Worm (Caenorhabditis elegans) whole organism, midembryonic: ENCODE measurements around the gene mks-5.

Source experiments
- T22C8.4 ChIP-seq: fragments of 200-800 bp; sonication (Bioruptor generic); IDR thresholded peaks from 2 replicates; pipeline ENCODE4 v1.3.6; 2022; ENCODE audit warnings: missing genetic modification characterization, missing compliant biosample characterization
- flt-1 ChIP-seq: fragments of 200-800 bp; sonication (Bioruptor generic); IDR thresholded peaks from 2 replicates; pipeline ENCODE4 v1.3.6; 2022; ENCODE audit warnings: missing genetic modification characterization, missing compliant biosample characterization
- klf-2 ChIP-seq: fragments of 200-800 bp; sonication (Bioruptor generic); conservative IDR thresholded peaks from 2 replicates; pipeline ENCODE4 v1.3.6; 2022; ENCODE audit warnings: missing genetic modification reagents, missing genetic modification characterization, missing compliant biosample characterization
- med-1 ChIP-seq: sonication (generic microtip); optimal IDR thresholded peaks from 2 replicates; lab custom pipeline; 2017; ENCODE audit warnings: missing genetic modification characterization, mild to moderate bottlenecking, missing compliant biosample characterization, antibody characterized with exemption, missing genetic modification reagents; ENCODE audit not compliant: insufficient read depth
- tab-1 ChIP-seq: fragments of 200-800 bp; sonication (Bioruptor generic); IDR thresholded peaks from 2 replicates; pipeline ENCODE4 v1.3.6; 2022; ENCODE audit warnings: missing genetic modification characterization, missing compliant biosample characterization
- ztf-23 ChIP-seq: fragments of 200-800 bp; sonication (Bioruptor generic); IDR thresholded peaks from 2 replicates; pipeline ENCODE4 v1.3.6; 2022; ENCODE audit warnings: missing genetic modification reagents, missing genetic modification characterization, missing compliant biosample characterization
- ztf-29 ChIP-seq: fragments of 200-800 bp; sonication (Bioruptor generic); IDR thresholded peaks from 2 replicates; pipeline ENCODE4 v1.3.6; 2022; ENCODE audit warnings: missing genetic modification reagents, missing genetic modification characterization, missing compliant biosample characterization

ce11 chrII:10704575-10705170 is 15.4 kb upstream of the mks-5 start, which contains the start of gene col-39:
- TF ChIP-seq flt-1 (GFP tag; lab: Robert Waterston, UW) (no peak), tab-1 (GFP tag; lab: Robert Waterston, UW) (no peak), med-1 (GFP tag; lab: Kevin White, UChicago) (no peak), klf-2 (GFP tag; lab: Robert Waterston, UW) (no peak), T22C8.4 (GFP tag; lab: Robert Waterston, UW) (no peak), ztf-23 (GFP tag; lab: Robert Waterston, UW) (no peak), ztf-29 (no peak)
